Worm (Caenorhabditis elegans): Measurements from ENCODE around the gene ccdc-149.

DNA sequence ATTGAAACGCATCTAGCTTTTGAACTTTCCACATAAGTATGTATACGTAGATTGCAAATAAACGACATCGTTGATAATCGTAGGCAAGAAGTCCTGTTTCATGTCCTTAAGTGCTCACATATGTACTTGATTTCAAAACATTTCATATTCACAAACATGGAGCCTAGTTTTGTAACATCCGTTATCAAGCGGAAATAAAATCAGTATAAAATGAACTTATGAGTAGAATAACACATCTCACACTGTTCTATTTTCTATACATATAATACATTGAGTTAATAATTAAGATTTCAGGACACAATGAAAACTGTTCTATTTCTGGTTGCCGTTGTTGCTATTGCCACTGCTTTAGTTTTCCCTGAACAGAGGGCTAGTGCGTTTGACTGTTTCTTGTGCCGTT is 21.4 kb downstream of the ccdc-149 start, which contains the start of gene spp-21:
- no peak for TF ChIP-seq hmbx-1 (tag; optimal IDR thresholded peaks at IDR 0.05)
- no peak for TF ChIP-seq ama-1 (optimal IDR thresholded peaks at IDR 0.05)
- TF ChIP-seq tbx-37 (GFP tag; conservative IDR thresholded peaks at IDR 0.05), result no peak
- no peak for TF ChIP-seq ceh-36 (tag; optimal IDR thresholded peaks at IDR 0.05)
- TF ChIP-seq F13C5.2 (tag; optimal IDR thresholded peaks at IDR 0.05), result no peak
- TF ChIP-seq sea-1 (GFP tag; conservative IDR thresholded peaks at IDR 0.05), result no peak
